Fruit fly (Drosophila melanogaster): ENCODE results near the gene CG13917.

- TF ChIP-seq CG8478 (optimal IDR thresholded peaks at IDR 0.05) (no peak), CTCF (optimal IDR thresholded peaks at IDR 0.05) (no peak)
Measured at dm6 chr3L:1533699-1534431, 42.6 kb upstream of the CG13917 start, which contains the start of gene Iml1.
